Fruit fly (Drosophila melanogaster): ENCODE data around the gene Ubr3.

The Ubr3 gene

dm6 chrX:7978027-7978426 is 42.3 kb downstream of the Ubr3 start (continued):
- TF ChIP-seq CG9797 (GFP tag; optimal IDR thresholded peaks at IDR 0.05) (no peak), ttk (GFP tag; IDR thresholded peaks at IDR 0.05) (no peak), lola (GFP tag; optimal IDR thresholded peaks at IDR 0.05) (peak in 1 of 3 experiments; percentile 56), ERR (GFP tag; optimal IDR thresholded peaks at IDR 0.05) (no peak), ATbp (GFP tag; optimal IDR thresholded peaks at IDR 0.05) (peak; percentile 40), CG2202 (tag; optimal IDR thresholded peaks at IDR 0.05) (no peak), CG7271 (tag; optimal IDR thresholded peaks at IDR 0.05) (no peak), sna (GFP tag; IDR thresholded peaks at IDR 0.05; ENCODE audit: partially characterized antibody) (no peak), so (GFP tag; IDR thresholded peaks at IDR 0.05) (no peak), CG13296 (GFP tag; optimal IDR thresholded peaks at IDR 0.05) (no peak), Fer1 (GFP tag; optimal IDR thresholded peaks at IDR 0.05) (no peak), CG13775 (GFP tag; optimal IDR thresholded peaks at IDR 0.05) (no peak), sr (GFP tag; IDR thresholded peaks at IDR 0.05) (no peak), CG16815 (GFP tag; optimal IDR thresholded peaks at IDR 0.05) (no peak), crol (GFP tag; IDR thresholded peaks at IDR 0.05) (no peak), B-H1 (GFP tag; IDR thresholded peaks at IDR 0.05) (no peak), hth (optimal IDR thresholded peaks at IDR 0.05) (no peak), inv (GFP tag; IDR thresholded peaks at IDR 0.05; ENCODE audit: partially characterized antibody) (no peak), hb (GFP tag; IDR thresholded peaks at IDR 0.05; ENCODE audit: partially characterized antibody) (no peak), CG3407 (GFP tag; optimal IDR thresholded peaks at IDR 0.05) (peak; percentile 24), HLHmδ (GFP tag; optimal IDR thresholded peaks at IDR 0.05) (no peak), Mes4 (GFP tag; optimal IDR thresholded peaks at IDR 0.05) (no peak), stwl (tag; optimal IDR thresholded peaks at IDR 0.05) (no peak), CG6854 (GFP tag; optimal IDR thresholded peaks at IDR 0.05) (no peak), unpg (GFP tag; optimal IDR thresholded peaks at IDR 0.05) (peak; percentile 23), Max (GFP tag; optimal IDR thresholded peaks at IDR 0.05) (no peak), CG14050 (GFP tag; IDR thresholded peaks at IDR 0.05) (no peak), CG9932 (GFP tag; IDR thresholded peaks at IDR 0.05) (no peak), CG11695 (GFP tag; IDR thresholded peaks at IDR 0.05) (0 out of 3 replicates have a peak, but pooled peaks have one; percentile 12), Opbp (GFP tag; IDR thresholded peaks at IDR 0.05; ENCODE audit: partially characterized antibody) (no peak), CG8089 (GFP tag; optimal IDR thresholded peaks at IDR 0.05) (no peak), Dll (GFP tag; IDR thresholded peaks at IDR 0.05; ENCODE audit: partially characterized antibody) (no peak), Chrac-16 (GFP tag; optimal IDR thresholded peaks at IDR 0.05) (no peak), Lpt (GFP tag; optimal IDR thresholded peaks at IDR 0.05) (no peak), sens (GFP tag) (peak; percentile 84), CG34422 (GFP tag; IDR thresholded peaks at IDR 0.05) (no peak), BEAF-32 (GFP tag; optimal IDR thresholded peaks at IDR 0.05) (no peak), CG32767 (GFP tag; IDR thresholded peaks at IDR 0.05) (no peak), CG10979 (tag; optimal IDR thresholded peaks at IDR 0.05) (peak; percentile 42), chinmo (GFP tag; IDR thresholded peaks at IDR 0.05; ENCODE audit: partially characterized antibody) (no peak), CG7786 (GFP tag; optimal IDR thresholded peaks at IDR 0.05) (no peak), mirr (GFP tag; optimal IDR thresholded peaks at IDR 0.05) (no peak), Dref (GFP tag; IDR thresholded peaks at IDR 0.05) (no peak), Dfd (GFP tag; optimal IDR thresholded peaks at IDR 0.05) (no peak), D (optimal IDR thresholded peaks at IDR 0.05) (no peak), D (GFP tag; optimal IDR thresholded peaks at IDR 0.05) (peak; percentile 28), CG9609 (GFP tag; optimal IDR thresholded peaks at IDR 0.05) (no peak), CoRest (tag; optimal IDR thresholded peaks at IDR 0.05) (peak; percentile 23), aop (GFP tag; IDR thresholded peaks at IDR 0.05) (no peak), Jarid2 (GFP tag; optimal IDR thresholded peaks at IDR 0.05) (no peak), chm (GFP tag; IDR thresholded peaks at IDR 0.05) (no peak), CG11456 (GFP tag; IDR thresholded peaks at IDR 0.05) (no peak)

All from whole organism, embryonic.